Fruit fly (Drosophila melanogaster) whole organism, embryonic: Measurements from ENCODE around the gene Nup37.

Source experiments
- Antp ChIP-seq: fragments of 200-800 bp; sonication (Bioruptor generic); optimal IDR thresholded peaks from 3 replicates; lab custom pipeline; 2016; ENCODE audit warnings: missing biosample characterization, missing genetic modification characterization
- CG10147 ChIP-seq: fragments of 200-800 bp; sonication (Bioruptor generic); optimal IDR thresholded peaks from 2 replicates; lab custom pipeline; 2019; ENCODE audit warnings: missing biosample characterization, mild to moderate bottlenecking, missing genetic modification characterization, moderate library complexity
- CG1024 ChIP-seq: fragments of 200-800 bp; sonication (Bioruptor generic); IDR thresholded peaks from 2 replicates; pipeline ENCODE4 v1.3.6; 2022; ENCODE audit warnings: missing biosample characterization, missing genetic modification characterization
- CG10366 ChIP-seq: fragments of 200-800 bp; sonication (Bioruptor generic); IDR thresholded peaks from 2 replicates; pipeline ENCODE4 v1.3.6; 2022; ENCODE audit warnings: missing biosample characterization, missing genetic modification characterization
- CG10959 ChIP-seq: fragments of 200-800 bp; sonication (Bioruptor generic); IDR thresholded peaks from 2 replicates; pipeline ENCODE4 v1.3.6; 2022; ENCODE audit warnings: missing biosample characterization, missing genetic modification characterization
- CG11695 ChIP-seq: fragments of 200-800 bp; sonication (Bioruptor generic); IDR thresholded peaks from 3 replicates; pipeline ENCODE4 v1.3.6; 2022; ENCODE audit warnings: missing biosample characterization, missing genetic modification characterization
- CG12299 ChIP-seq: fragments of 200-800 bp; sonication (Bioruptor generic); optimal IDR thresholded peaks from 2 replicates; lab custom pipeline; 2018; ENCODE audit warnings: missing biosample characterization, mild to moderate bottlenecking, missing genetic modification characterization
- CG13424 ChIP-seq: fragments of 200-800 bp; sonication (Bioruptor generic); optimal IDR thresholded peaks from 2 replicates; lab custom pipeline; 2019; ENCODE audit warnings: missing biosample characterization, mild to moderate bottlenecking, missing genetic modification characterization, moderate library complexity
- CG16779 ChIP-seq: fragments of 200-800 bp; sonication (Bioruptor generic); IDR thresholded peaks from 2 replicates; pipeline ENCODE4 v1.3.6; 2022; ENCODE audit warnings: missing biosample characterization, missing genetic modification characterization
- CG17568 ChIP-seq: fragments of 200-800 bp; sonication (Bioruptor generic); optimal IDR thresholded peaks from 2 replicates; lab custom pipeline; 2018; ENCODE audit warnings: missing biosample characterization, mild to moderate bottlenecking, missing genetic modification characterization, moderate library complexity
- CG17829 ChIP-seq: fragments of 200-800 bp; optimal IDR thresholded peaks from 2 replicates; lab custom pipeline; 2019; ENCODE audit warnings: missing biosample characterization, mild to moderate bottlenecking, missing genetic modification characterization, moderate library complexity
- CG2116 ChIP-seq: fragments of 200-800 bp; sonication (Bioruptor generic); optimal IDR thresholded peaks from 3 replicates; lab custom pipeline; 2018; ENCODE audit warnings: missing biosample characterization, mild to moderate bottlenecking, missing genetic modification characterization
- CG30020 ChIP-seq: fragments of 200-800 bp; optimal IDR thresholded peaks from 2 replicates; lab custom pipeline; 2019; ENCODE audit warnings: missing biosample characterization, mild to moderate bottlenecking, missing genetic modification characterization, moderate library complexity
- CG31388 ChIP-seq: fragments of 200-800 bp; sonication (Bioruptor generic); optimal IDR thresholded peaks from 2 replicates; lab custom pipeline; 2016; ENCODE audit warnings: missing biosample characterization, missing genetic modification characterization
- CG5180 ChIP-seq: fragments of 200-800 bp; sonication (Bioruptor generic); optimal IDR thresholded peaks from 3 replicates; lab custom pipeline; 2017; ENCODE audit warnings: missing biosample characterization, missing genetic modification characterization, mild to moderate bottlenecking, moderate library complexity, missing genetic modification reagents
- CG7839 ChIP-seq: fragments of 200-800 bp; sonication (Bioruptor generic); optimal IDR thresholded peaks from 3 replicates; lab custom pipeline; 2018; ENCODE audit warnings: missing biosample characterization, mild to moderate bottlenecking, missing genetic modification characterization, moderate library complexity
- CG8290 ChIP-seq, 3 experiments: fragments of 200-800 bp; sonication (Bioruptor generic); optimal IDR thresholded peaks; 2 replicates each; lab custom pipeline; 2016 to 2019; ENCODE audit warnings: missing biosample characterization in 3 of 3, missing genetic modification characterization in 3 of 3, mild to moderate bottlenecking in 2 of 3, moderate library complexity in 1 of 3
- CG8388 ChIP-seq: fragments of 200-800 bp; sonication (Bioruptor generic); optimal IDR thresholded peaks from 2 replicates; lab custom pipeline; 2019; ENCODE audit warnings: missing biosample characterization, mild to moderate bottlenecking, missing genetic modification characterization, moderate library complexity
- CG8765 ChIP-seq: fragments of 200-800 bp; sonication (Bioruptor generic); IDR thresholded peaks from 2 replicates; pipeline ENCODE4 v1.3.6; 2022; ENCODE audit warnings: missing biosample characterization, missing genetic modification characterization
- CG8924 ChIP-seq: fragments of 200-800 bp; optimal IDR thresholded peaks from 3 replicates; lab custom pipeline; 2019; ENCODE audit warnings: missing biosample characterization, mild to moderate bottlenecking, missing genetic modification characterization, moderate library complexity
- D19B ChIP-seq: fragments of 200-800 bp; sonication (Bioruptor generic); optimal IDR thresholded peaks from 2 replicates; lab custom pipeline; 2017; ENCODE audit warnings: missing biosample characterization, mild to moderate bottlenecking, missing genetic modification characterization
- Dp ChIP-seq: fragments of 200-800 bp; sonication (Bioruptor generic); optimal IDR thresholded peaks from 2 replicates; lab custom pipeline; 2018; ENCODE audit warnings: missing biosample characterization, mild to moderate bottlenecking, missing genetic modification characterization, moderate library complexity
- Dref ChIP-seq: fragments of 200-800 bp; sonication (Bioruptor generic); IDR thresholded peaks from 2 replicates; pipeline ENCODE4 v1.3.6; 2022; ENCODE audit warnings: missing biosample characterization, missing genetic modification characterization
- E2f2 ChIP-seq: fragments of 200-800 bp; sonication (Bioruptor generic); IDR thresholded peaks from 2 replicates; pipeline ENCODE4 v1.3.6; 2022; ENCODE audit warnings: missing biosample characterization, missing genetic modification characterization
- Ets65A ChIP-seq: fragments of 200-800 bp; sonication (Bioruptor generic); peaks from one replicate; lab custom pipeline; 2016; ENCODE audit warnings: missing biosample characterization, missing genetic modification characterization
- Ets97D ChIP-seq: fragments of 200-800 bp; sonication (Bioruptor generic); optimal IDR thresholded peaks from 3 replicates; lab custom pipeline; 2016; ENCODE audit warnings: missing biosample characterization, missing genetic modification characterization
- Myb ChIP-seq: fragments of 200-800 bp; sonication (Bioruptor generic); optimal IDR thresholded peaks from 2 replicates; lab custom pipeline; 2016; ENCODE audit warnings: missing biosample characterization, missing genetic modification characterization
- Optix ChIP-seq: fragments of 200-800 bp; sonication (Bioruptor generic); IDR thresholded peaks from 3 replicates; pipeline ENCODE4 v1.3.6; 2022; ENCODE audit warnings: missing biosample characterization, missing genetic modification characterization
- PHDP ChIP-seq: fragments of 200-800 bp; sonication (Bioruptor generic); optimal IDR thresholded peaks from 3 replicates; lab custom pipeline; 2018; ENCODE audit warnings: missing biosample characterization, mild to moderate bottlenecking, missing genetic modification characterization, moderate library complexity
- Ptx1 ChIP-seq: fragments of 200-800 bp; sonication (Bioruptor generic); IDR thresholded peaks from 2 replicates; pipeline ENCODE4 v1.3.6; 2022; ENCODE audit warnings: missing biosample characterization, missing genetic modification characterization
- Sox100B ChIP-seq: fragments of 200-800 bp; sonication (Bioruptor generic); optimal IDR thresholded peaks from 3 replicates; lab custom pipeline; 2018; ENCODE audit warnings: missing biosample characterization, mild to moderate bottlenecking, missing genetic modification characterization
- Sry-β ChIP-seq: fragments of 200-800 bp; sonication (Bioruptor generic); optimal IDR thresholded peaks from 2 replicates; lab custom pipeline; 2018; ENCODE audit warnings: missing biosample characterization, mild to moderate bottlenecking, missing genetic modification characterization, moderate library complexity
- bbx ChIP-seq: fragments of 200-800 bp; sonication (Bioruptor generic); IDR thresholded peaks from 2 replicates; pipeline ENCODE4 v1.3.6; 2022; ENCODE audit warnings: missing biosample characterization, missing genetic modification characterization; ENCODE audit not compliant: partially characterized antibody
- btn ChIP-seq: fragments of 200-800 bp; sonication (Bioruptor generic); optimal IDR thresholded peaks from 2 replicates; lab custom pipeline; 2016; ENCODE audit warnings: missing biosample characterization, missing genetic modification characterization
- chif ChIP-seq, 2 experiments: fragments of 200-800 bp; sonication (Bioruptor generic); optimal IDR thresholded peaks; 3 replicates each; lab custom pipeline; 2016; ENCODE audit warnings: missing biosample characterization in 2 of 2, missing genetic modification characterization in 2 of 2
- dimm ChIP-seq: fragments of 200-800 bp; sonication (Bioruptor generic); IDR thresholded peaks from 2 replicates; pipeline ENCODE4 v1.3.6; 2022; ENCODE audit warnings: missing biosample characterization, missing genetic modification characterization
- dmrt11E ChIP-seq: fragments of 200-800 bp; sonication (Bioruptor generic); optimal IDR thresholded peaks from 3 replicates; lab custom pipeline; 2018; ENCODE audit warnings: missing biosample characterization, mild to moderate bottlenecking, missing genetic modification characterization, moderate library complexity
- en ChIP-seq: fragments of 200-800 bp; sonication (Bioruptor generic); optimal IDR thresholded peaks from 2 replicates; lab custom pipeline; 2016; ENCODE audit warnings: missing biosample characterization, missing genetic modification characterization
- fd64A ChIP-seq: fragments of 200-800 bp; sonication (Bioruptor generic); optimal IDR thresholded peaks from 3 replicates; lab custom pipeline; 2018; ENCODE audit warnings: missing biosample characterization, mild to moderate bottlenecking, missing genetic modification characterization
- hbn ChIP-seq: fragments of 200-800 bp; sonication (Bioruptor generic); IDR thresholded peaks from 2 replicates; pipeline ENCODE4 v1.3.6; 2022; ENCODE audit warnings: missing biosample characterization, missing genetic modification characterization; ENCODE audit not compliant: partially characterized antibody
- jing ChIP-seq: fragments of 200-800 bp; sonication (Bioruptor generic); optimal IDR thresholded peaks from 2 replicates; lab custom pipeline; 2018; ENCODE audit warnings: missing biosample characterization, mild to moderate bottlenecking, missing genetic modification characterization
- lmd ChIP-seq: fragments of 200-800 bp; sonication (Bioruptor generic); IDR thresholded peaks from 2 replicates; pipeline ENCODE4 v1.3.6; 2022; ENCODE audit warnings: missing biosample characterization, missing genetic modification characterization
- nerfin-2 ChIP-seq: fragments of 200-800 bp; sonication (Bioruptor generic); IDR thresholded peaks from 2 replicates; pipeline ENCODE4 v1.3.6; 2022; ENCODE audit warnings: missing biosample characterization, missing genetic modification characterization; ENCODE audit not compliant: partially characterized antibody
- pfk ChIP-seq: fragments of 200-800 bp; sonication (Bioruptor generic); optimal IDR thresholded peaks from 2 replicates; lab custom pipeline; 2018; ENCODE audit warnings: missing biosample characterization, mild to moderate bottlenecking, missing genetic modification characterization, moderate library complexity
- prd ChIP-seq, 3 experiments: fragments of >200 bp in 2 of 3; fragments of 200-800 bp in 1 of 3; sonication (Bioruptor generic) in 1 of 3; optimal IDR thresholded peaks in 2 of 3; IDR thresholded peaks in 1 of 3; 2 replicates in 2 of 3; 3 replicates in 1 of 3; pipeline versions ENCODE4 v1.3.6 to Lab custom; 2017 to 2022; ENCODE audit warnings: missing biosample characterization in 1 of 3, missing genetic modification characterization in 1 of 3
- sd ChIP-seq: fragments of 200-800 bp; sonication (Bioruptor generic); optimal IDR thresholded peaks from 3 replicates; lab custom pipeline; 2018; ENCODE audit warnings: missing biosample characterization, mild to moderate bottlenecking, missing genetic modification characterization, moderate library complexity
- sna ChIP-seq: fragments of 200-800 bp; sonication (Bioruptor generic); IDR thresholded peaks from 2 replicates; pipeline ENCODE4 v1.3.6; 2022; ENCODE audit warnings: missing biosample characterization, missing genetic modification characterization; ENCODE audit not compliant: partially characterized antibody
- stc ChIP-seq: fragments of 200-800 bp; sonication (Bioruptor generic); IDR thresholded peaks from 2 replicates; pipeline ENCODE4 v1.3.6; 2022; ENCODE audit warnings: missing biosample characterization, missing genetic modification characterization
- tll ChIP-seq, 2 experiments: fragments of 200-800 bp in 1 of 2; fragments of >200 bp in 1 of 2; sonication (Bioruptor generic) in 1 of 2; optimal IDR thresholded peaks; 2 replicates each; lab custom pipeline; 2017 to 2019; ENCODE audit warnings: missing biosample characterization in 2 of 2, missing genetic modification characterization in 2 of 2, mild to moderate bottlenecking in 1 of 2, moderate library complexity in 1 of 2
- trh ChIP-seq: fragments of 200-800 bp; sonication (Bioruptor generic); optimal IDR thresholded peaks from 2 replicates; lab custom pipeline; 2016; ENCODE audit warnings: missing biosample characterization, missing genetic modification characterization

The Nup37 gene

dm6 chr3R:25235362-25235761 is 12.1 kb upstream of the Nup37 start, which contains the start of gene Sil1 (continued):
- no peak for TF ChIP-seq CG30020 (tag; lab: Kevin White, UChicago)
- no peak for TF ChIP-seq stc
- TF ChIP-seq en (GFP tag; lab: Kevin White, UChicago) = no peak
- no peak for TF ChIP-seq CG8765 (GFP tag; lab: Robert Waterston, UW)
- no peak for TF ChIP-seq CG17829 (tag; lab: Kevin White, UChicago)
- peak; percentile 27; the same call in 1 of the 2 replicates for TF ChIP-seq bbx (GFP tag; lab: Robert Waterston, UW)
- TF ChIP-seq tll (GFP tag; optimal IDR thresholded peaks at IDR 0.05; lab: Kevin White, UChicago) = no peak
- TF ChIP-seq Ets97D (GFP tag; lab: Kevin White, UChicago) = peak; percentile 18
- TF ChIP-seq D19B (GFP tag; lab: Kevin White, UChicago) = no peak
- no peak for TF ChIP-seq CG8388 (GFP tag; lab: Kevin White, UChicago)
- TF ChIP-seq Sry-β (GFP tag; lab: Kevin White, UChicago) = no peak
- no peak for TF ChIP-seq CG8924 (tag; lab: Kevin White, UChicago)
- TF ChIP-seq CG11695 (GFP tag; lab: Robert Waterston, UW) = no peak
- TF ChIP-seq lmd (GFP tag; lab: Robert Waterston, UW) = no peak
- TF ChIP-seq CG7839 = no peak
- no peak for TF ChIP-seq sna (GFP tag; lab: Robert Waterston, UW)
- no peak for TF ChIP-seq sd (tag; lab: Kevin White, UChicago)
- no peak for TF ChIP-seq Optix (GFP tag; lab: Robert Waterston, UW)
- TF ChIP-seq btn (GFP tag; lab: Kevin White, UChicago) = no peak
- TF ChIP-seq CG17568 = no peak
- no peak for TF ChIP-seq Antp
- no peak for TF ChIP-seq chif (GFP tag; optimal IDR thresholded peaks at IDR 0.05; lab: Kevin White, UChicago)
- TF ChIP-seq CG2116 (GFP tag; lab: Kevin White, UChicago) = peak; percentile 26
- TF ChIP-seq jing (GFP tag; lab: Kevin White, UChicago) = no peak
- TF ChIP-seq Sox100B = no peak
- TF ChIP-seq CG13424 (tag; lab: Kevin White, UChicago) = no peak
- TF ChIP-seq pfk (GFP tag; lab: Kevin White, UChicago) = no peak
- no peak for TF ChIP-seq CG31388 (GFP tag; lab: Kevin White, UChicago)
- TF ChIP-seq CG16779 (GFP tag; lab: Robert Waterston, UW) = no peak
- TF ChIP-seq PHDP (tag; lab: Kevin White, UChicago) = no peak
- TF ChIP-seq trh (GFP tag; lab: Kevin White, UChicago) = no peak
- TF ChIP-seq Ets65A (GFP tag; lab: Kevin White, UChicago) = no peak
- TF ChIP-seq dmrt11E (tag; lab: Kevin White, UChicago) = no peak
- no peak for TF ChIP-seq hbn
- no peak for TF ChIP-seq prd (optimal IDR thresholded peaks at IDR 0.05; lab: Kevin White, UChicago)
- TF ChIP-seq prd (GFP tag; IDR thresholded peaks at IDR 0.05; lab: Robert Waterston, UW) = no peak
- no peak for TF ChIP-seq CG12299
- no peak for TF ChIP-seq CG1024
- TF ChIP-seq fd64A (GFP tag; lab: Kevin White, UChicago) = no peak
- TF ChIP-seq Dref = peak; percentile 22; the same call in 1 of the 2 replicates
- TF ChIP-seq CG8290 (GFP tag; optimal IDR thresholded peaks at IDR 0.05; lab: Kevin White, UChicago) = no peak
- no peak for TF ChIP-seq CG8290 (tag; optimal IDR thresholded peaks at IDR 0.05; lab: Kevin White, UChicago)
- TF ChIP-seq Ptx1 = no peak
- TF ChIP-seq Myb (GFP tag; lab: Kevin White, UChicago) = peak; percentile 93
- peak; percentile 89 for TF ChIP-seq E2f2 (GFP tag; lab: Robert Waterston, UW)
- TF ChIP-seq CG10147 = no peak
- TF ChIP-seq nerfin-2 (GFP tag; lab: Robert Waterston, UW) = no peak
- no peak for TF ChIP-seq CG10959
- no peak for TF ChIP-seq CG10366 (GFP tag; lab: Robert Waterston, UW)
- TF ChIP-seq dimm = no peak
- TF ChIP-seq CG5180 (GFP tag; lab: Kevin White, UChicago) = no peak
- peak; percentile 84 for TF ChIP-seq Dp (GFP tag; lab: Kevin White, UChicago)
